Worm (Caenorhabditis elegans): ENCODE measurements around the gene C50F4.16.

DNA sequence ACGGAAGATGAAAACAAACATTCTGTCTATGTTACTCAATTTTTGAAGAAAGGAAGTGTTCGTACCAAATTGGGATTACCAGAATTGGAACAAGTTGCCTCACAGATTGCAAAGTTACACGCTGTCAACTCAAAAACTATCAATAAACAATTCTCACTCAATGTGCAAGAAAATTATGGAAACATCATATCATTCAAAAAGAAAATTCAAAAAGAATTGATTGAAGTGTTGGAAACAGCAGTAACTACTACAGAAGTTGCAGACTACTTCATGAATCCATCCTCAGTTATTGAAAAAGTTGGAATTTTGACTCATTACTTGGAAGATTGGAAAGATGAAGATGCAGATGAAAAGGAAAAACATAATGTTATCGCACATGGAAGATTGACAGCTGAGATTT is 13.4 kb downstream of the C50F4.16 start:
- TF ChIP-seq mdl-1 (tag; optimal IDR thresholded peaks at IDR 0.05) (no peak), nhr-77 (tag; optimal IDR thresholded peaks at IDR 0.05) (no peak), ztf-11 (tag; optimal IDR thresholded peaks at IDR 0.05) (no peak), aly-2 (tag; optimal IDR thresholded peaks at IDR 0.05) (no peak), ztf-4 (tag; optimal IDR thresholded peaks at IDR 0.05) (no peak), nhr-10 (tag; optimal IDR thresholded peaks at IDR 0.05) (no peak), lin-39 (tag; optimal IDR thresholded peaks at IDR 0.05) (no peak), fos-1 (tag; optimal IDR thresholded peaks at IDR 0.05) (no peak), snpc-4 (tag; optimal IDR thresholded peaks at IDR 0.05) (no peak), ama-1 (optimal IDR thresholded peaks at IDR 0.05) (no peak), lin-11 (tag; optimal IDR thresholded peaks at IDR 0.05) (no peak), F13H6.1 (tag; optimal IDR thresholded peaks at IDR 0.05) (no peak), egl-27 (tag; optimal IDR thresholded peaks at IDR 0.05) (no peak)
